Worm (Caenorhabditis elegans) whole organism, early embryonic: ENCODE measurements around the gene str-61.

Experiments used
- ama-1 ChIP-seq: fragments of 150-350 bp; optimal IDR thresholded peaks from 2 replicates; lab custom pipeline; 2014
- ceh-13 ChIP-seq: fragments of 200-800 bp; sonication (Bioruptor generic); optimal IDR thresholded peaks from 2 replicates; lab custom pipeline; 2018; ENCODE audit warnings: mild to moderate bottlenecking, missing genetic modification characterization, missing compliant biosample characterization
- ets-7 ChIP-seq: sonication (generic microtip); optimal IDR thresholded peaks from 2 replicates; lab custom pipeline; 2016; ENCODE audit warnings: missing genotype, missing genetic modification characterization, missing compliant biosample characterization
- sea-1 ChIP-seq: fragments of 200-800 bp; sonication (Bioruptor generic); conservative IDR thresholded peaks from 2 replicates; pipeline ENCODE4 v1.3.6; 2022; ENCODE audit warnings: missing genetic modification characterization, missing compliant biosample characterization
- tbx-11 ChIP-seq: fragments of 200-800 bp; sonication (Bioruptor generic); IDR thresholded peaks from 2 replicates; pipeline ENCODE4 v1.3.6; 2022; ENCODE audit warnings: missing genetic modification characterization, missing compliant biosample characterization

ce11 chrV:16648317-16649018, 22.6 kb downstream of the str-61 start, which contains the start of gene W06G6.20:
- TF ChIP-seq sea-1 (GFP tag; lab: Robert Waterston, UW) (no peak), ets-7 (no peak), ceh-13 (no peak), ama-1 (no peak), tbx-11 (GFP tag; lab: Robert Waterston, UW) (no peak)
